Worm (Caenorhabditis elegans): ENCODE results near the gene W02D7.4.

ce11 chrV:8307681-8308080 is 10.3 kb upstream of the W02D7.4 start, which contains the start of gene clec-218:
- no peak for TF ChIP-seq him-1 (tag; optimal IDR thresholded peaks at IDR 0.05)
- no peak for TF ChIP-seq W03F9.2 (tag; optimal IDR thresholded peaks at IDR 0.05)
- no peak for TF ChIP-seq dao-5 (tag; optimal IDR thresholded peaks at IDR 0.05)
